Fruit fly (Drosophila melanogaster) S2 (cell line): ENCODE measurements around the gene CG15458.

Source experiments
- CG8478 ChIP-seq: fragments of >200 bp; optimal IDR thresholded peaks from 2 replicates; lab custom pipeline; 2018
- CTCF ChIP-seq, 2 experiments: fragments of >200 bp; optimal IDR thresholded peaks; 2 replicates each; lab custom pipeline; 2018

The CG15458 gene

dm6 chrX:20415444-20415843 lies 1.4 kb upstream of the CG15458 start, which contains the start of gene Obp19a:
Gene Obp19a, plus strand, starts transcription at chrX:20415744.
- TF ChIP-seq CG8478 (lab: Kevin White, UChicago) (no peak), CTCF (optimal IDR thresholded peaks at IDR 0.05; lab: Kevin White, UChicago) (no peak)

- TF ChIP-seq CG8478 (lab: Kevin White, UChicago) (no peak), CTCF (optimal IDR thresholded peaks at IDR 0.05; lab: Kevin White, UChicago) (no peak)
These were observed 518 bp downstream of the CG15458 start, which contains the start of gene CG15459 for dm6 chrX:20413481-20413880. Gene CG15459, minus strand, starts transcription at chrX:20413581.

dm6 chrX:20411635-20412034 lies 2.4 kb downstream of the CG15458 start:
- TF ChIP-seq CTCF (optimal IDR thresholded peaks at IDR 0.05; lab: Kevin White, UChicago) (no peak), CG8478 (lab: Kevin White, UChicago) (no peak)

dm6 chrX:20394066-20394913 lies 19.7 kb downstream of the CG15458 start, which contains the start of gene HERC2:
Gene HERC2, plus strand, starts transcription at chrX:20394395.
- no peak for TF ChIP-seq CTCF (optimal IDR thresholded peaks at IDR 0.05; lab: Kevin White, UChicago)
- TF ChIP-seq CG8478 (lab: Kevin White, UChicago), result no peak

dm6 chrX:20393580-20393979 lies 20.4 kb downstream of the CG15458 start, which contains the start of gene Syx16:
Gene Syx16, minus strand, starts transcription at chrX:20393751.
- TF ChIP-seq CTCF (optimal IDR thresholded peaks at IDR 0.05; lab: Kevin White, UChicago) (no peak), CG8478 (lab: Kevin White, UChicago) (no peak)

dm6 chrX:20391230-20391629 lies 22.8 kb downstream of the CG15458 start:
- TF ChIP-seq CG8478 (lab: Kevin White, UChicago) (no peak), CTCF (optimal IDR thresholded peaks at IDR 0.05; lab: Kevin White, UChicago) (peak; percentile 26 to 53)

- no peak for TF ChIP-seq CTCF (optimal IDR thresholded peaks at IDR 0.05; lab: Kevin White, UChicago)
- no peak for TF ChIP-seq CG8478 (lab: Kevin White, UChicago)
These were observed 23.3 kb downstream of the CG15458 start, which contains the start of gene jb for dm6 chrX:20390706-20391105. Gene jb, minus strand, starts transcription at chrX:20390806.

dm6 chrX:20389633-20390032 lies 24.4 kb downstream of the CG15458 start:
- TF ChIP-seq CG8478 (lab: Kevin White, UChicago), result no peak
- no peak for TF ChIP-seq CTCF (optimal IDR thresholded peaks at IDR 0.05; lab: Kevin White, UChicago)

dm6 chrX:20385865-20386264 lies 28.1 kb downstream of the CG15458 start:
- TF ChIP-seq CTCF (optimal IDR thresholded peaks at IDR 0.05; lab: Kevin White, UChicago) (peak; percentile 53), CG8478 (lab: Kevin White, UChicago) (no peak)

- TF ChIP-seq CTCF (optimal IDR thresholded peaks at IDR 0.05; lab: Kevin White, UChicago), result no peak
- TF ChIP-seq CG8478 (lab: Kevin White, UChicago), result no peak
These were observed 37.6 kb downstream of the CG15458 start, which contains the start of gene CG12679 for dm6 chrX:20376422-20376821. Gene CG12679, minus strand, starts transcription at chrX:20376522.
